Fruit fly (Drosophila melanogaster) whole organism, prepupa: Measurements from ENCODE around the gene CG43968.
"Not testable (repeated sequence)": the region's sequence is repeated elsewhere in the genome, so short reads cannot be mapped to it uniquely, and the experiment has no call there.

Experiments
- CG11762 ChIP-seq: fragments of 200-800 bp; sonication (Bioruptor generic); optimal IDR thresholded peaks from 3 replicates; lab custom pipeline; 2016; ENCODE audit warnings: missing biosample characterization, missing genetic modification characterization; ENCODE audit not compliant: insufficient read depth
- CG1621 ChIP-seq: fragments of 200-800 bp; sonication (Bioruptor generic); optimal IDR thresholded peaks from 3 replicates; lab custom pipeline; 2018; ENCODE audit warnings: missing biosample characterization, mild to moderate bottlenecking, missing genetic modification characterization
- CG6276 ChIP-seq: fragments of 200-800 bp; sonication (Bioruptor generic); optimal IDR thresholded peaks from 2 replicates; lab custom pipeline; 2017; ENCODE audit warnings: missing biosample characterization, mild to moderate bottlenecking, missing genetic modification characterization
- CG6808 ChIP-seq: fragments of 200-800 bp; sonication (Bioruptor generic); optimal IDR thresholded peaks from 3 replicates; lab custom pipeline; 2017; ENCODE audit warnings: missing biosample characterization, missing genetic modification characterization, mild to moderate bottlenecking, moderate library complexity, missing genetic modification reagents
- CG9139 ChIP-seq: fragments of 200-800 bp; sonication (Bioruptor generic); optimal IDR thresholded peaks from 3 replicates; lab custom pipeline; 2017; ENCODE audit warnings: missing biosample characterization, mild to moderate bottlenecking, missing genetic modification characterization
- Eip75B ChIP-seq: fragments of 200-800 bp; sonication (Bioruptor generic); optimal IDR thresholded peaks from 3 replicates; lab custom pipeline; 2016; ENCODE audit warnings: missing biosample characterization, missing genetic modification characterization
- Ets21C ChIP-seq: fragments of 200-800 bp; sonication (Bioruptor generic); optimal IDR thresholded peaks from 3 replicates; lab custom pipeline; 2016; ENCODE audit warnings: missing biosample characterization, missing genetic modification characterization
- Ets96B ChIP-seq: fragments of 200-800 bp; optimal IDR thresholded peaks from 2 replicates; lab custom pipeline; 2019; ENCODE audit warnings: missing biosample characterization, mild to moderate bottlenecking, missing genetic modification characterization, moderate library complexity
- Hr4 ChIP-seq: fragments of 200-800 bp; sonication (Bioruptor generic); optimal IDR thresholded peaks from 3 replicates; lab custom pipeline; 2016; ENCODE audit warnings: missing biosample characterization, missing genetic modification characterization
- Lpt ChIP-seq: fragments of 200-800 bp; sonication (Bioruptor generic); optimal IDR thresholded peaks from 3 replicates; lab custom pipeline; 2016; ENCODE audit warnings: missing biosample characterization, missing genetic modification characterization
- OdsH ChIP-seq: fragments of 200-800 bp; sonication (Bioruptor generic); optimal IDR thresholded peaks from 3 replicates; lab custom pipeline; 2016; ENCODE audit warnings: missing biosample characterization, missing genetic modification characterization
- Smox ChIP-seq: fragments of 200-800 bp; sonication (Bioruptor generic); optimal IDR thresholded peaks from 3 replicates; lab custom pipeline; 2016; ENCODE audit warnings: missing biosample characterization, missing genetic modification characterization
- Sox14 ChIP-seq: fragments of 200-800 bp; sonication (Bioruptor generic); optimal IDR thresholded peaks from 3 replicates; lab custom pipeline; 2016; ENCODE audit warnings: missing biosample characterization, missing genetic modification characterization
- cyc ChIP-seq: fragments of 200-800 bp; sonication (Bioruptor generic); optimal IDR thresholded peaks from 3 replicates; lab custom pipeline; 2016; ENCODE audit warnings: missing biosample characterization, missing genetic modification characterization
- dsx ChIP-seq: fragments of 200-800 bp; optimal IDR thresholded peaks from 3 replicates; lab custom pipeline; 2019; ENCODE audit warnings: missing biosample characterization, mild to moderate bottlenecking, missing genetic modification characterization, moderate library complexity; ENCODE audit not compliant: poor library complexity, severe bottlenecking
- svp ChIP-seq: fragments of 200-800 bp; sonication (Bioruptor generic); peaks from one replicate; lab custom pipeline; 2016; ENCODE audit warnings: missing biosample characterization, missing genetic modification characterization
- topi ChIP-seq: fragments of 200-800 bp; sonication (Bioruptor generic); optimal IDR thresholded peaks from 3 replicates; lab custom pipeline; 2016; ENCODE audit warnings: missing biosample characterization, missing genetic modification characterization
- vri ChIP-seq: fragments of 200-800 bp; sonication (Bioruptor generic); optimal IDR thresholded peaks from 3 replicates; lab custom pipeline; 2016; ENCODE audit warnings: missing biosample characterization, mild to moderate bottlenecking, missing genetic modification characterization

The CG43968 gene

DNA sequence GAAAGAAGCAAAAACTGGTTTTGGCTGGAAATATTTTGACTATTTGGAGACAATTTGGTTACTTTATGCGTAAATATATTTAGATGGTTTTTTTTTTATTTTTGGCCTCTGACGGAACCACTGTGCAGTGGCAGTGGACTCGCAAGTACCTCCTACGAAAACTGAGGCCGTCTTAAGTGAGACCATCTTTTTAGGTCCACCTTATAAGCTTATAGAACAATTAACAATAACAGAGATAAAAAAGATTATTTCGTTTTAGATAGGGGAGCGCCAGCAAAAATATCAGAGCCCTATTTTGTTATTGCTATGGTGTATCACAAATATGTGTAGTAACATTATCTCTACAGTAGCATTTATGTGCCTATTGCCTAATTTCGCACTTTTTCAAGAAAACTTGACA lies at the start of gene CG43968:
TSS of gene CG43968 (plus strand) at position 301 of the 400 bp plus-strand sequence.
- TF ChIP-seq Sox14 = no peak
- no peak for TF ChIP-seq OdsH (GFP tag; lab: Kevin White, UChicago)
- no peak for TF ChIP-seq topi (GFP tag; lab: Kevin White, UChicago)
- TF ChIP-seq CG11762 (GFP tag; lab: Kevin White, UChicago) = no peak
- no peak for TF ChIP-seq Eip75B (GFP tag; lab: Kevin White, UChicago)
- no peak for TF ChIP-seq Hr4 (GFP tag; lab: Kevin White, UChicago)
- TF ChIP-seq cyc (GFP tag; lab: Kevin White, UChicago) = no peak
- no peak for TF ChIP-seq svp (GFP tag; lab: Kevin White, UChicago)
- no peak for TF ChIP-seq CG6276 (GFP tag; lab: Kevin White, UChicago)
- TF ChIP-seq Ets21C (GFP tag; lab: Kevin White, UChicago) = no peak
- no peak for TF ChIP-seq Smox
- TF ChIP-seq CG6808 = no peak
- TF ChIP-seq CG1621 (tag; lab: Kevin White, UChicago) = no peak
- no peak for TF ChIP-seq dsx (GFP tag; lab: Kevin White, UChicago)
- TF ChIP-seq Ets96B (tag; lab: Kevin White, UChicago) = no peak
- TF ChIP-seq, all 60 proteins: peak for 0

dm6 chr3L:23737660-23738059 lies 46.4 kb upstream of the CG43968 start, which contains the start of gene CG17698:
Gene CG17698, plus strand, starts transcription at chr3L:23737960.
- TF ChIP-seq vri; CG9139 (GFP tag; lab: Kevin White, UChicago); Lpt (GFP tag; lab: Kevin White, UChicago): not testable (repeated sequence)
- TF ChIP-seq, all 60 proteins: peak for 0; not testable (repeated sequence) for 60

dm6 chr3L:23738183-23738831 lies 45.7 kb upstream of the CG43968 start:
- TF ChIP-seq Ets21C (GFP tag; lab: Kevin White, UChicago) = no peak
